Worm (Caenorhabditis elegans) whole organism, L4 larva: ENCODE measurements around the gene ZK154.6.

ENCODE experiments used
- D1046.2 ChIP-seq: fragments of 200-800 bp; sonication (Bioruptor generic); IDR thresholded peaks from 2 replicates; pipeline ENCODE4 v1.3.6; 2022; ENCODE audit warnings: missing genetic modification characterization, missing compliant biosample characterization
- F37D6.2 ChIP-seq: sonication (generic microtip); optimal IDR thresholded peaks from 2 replicates; lab custom pipeline; 2016; ENCODE audit warnings: mild to moderate bottlenecking, missing genetic modification characterization, missing compliant biosample characterization
- F49E8.2 ChIP-seq: sonication (generic microtip); optimal IDR thresholded peaks from 2 replicates; lab custom pipeline; 2016; ENCODE audit warnings: missing compliant biosample characterization, mild to moderate bottlenecking, missing genetic modification characterization, borderline replicate concordance
- T26A8.4 ChIP-seq: fragments of 200-800 bp; sonication (Bioruptor generic); IDR thresholded peaks from 2 replicates; pipeline ENCODE4 v1.3.6; 2022; ENCODE audit warnings: missing genetic modification characterization, missing compliant biosample characterization
- ZK546.5 ChIP-seq, 2 experiments: sonication (generic microtip); optimal IDR thresholded peaks; 2 replicates each; lab custom pipeline; 2017; ENCODE audit warnings: missing biosample characterization in 2 of 2, missing genetic modification characterization in 2 of 2
- aha-1 ChIP-seq: fragments of 150-350 bp; peaks from one replicate; lab custom pipeline; 2014; ENCODE audit warnings: missing biosample characterization, missing genetic modification characterization
- ama-1 ChIP-seq: fragments of 150-350 bp; optimal IDR thresholded peaks from 2 replicates; lab custom pipeline; 2014; ENCODE audit warnings: inconsistent platforms, mixed read lengths
- attf-4 ChIP-seq: sonication (generic microtip); optimal IDR thresholded peaks from 3 replicates; lab custom pipeline; 2017; ENCODE audit warnings: missing biosample characterization, missing genetic modification characterization
- ceh-28 ChIP-seq: fragments of 150-350 bp; optimal IDR thresholded peaks from 2 replicates; lab custom pipeline; 2014; ENCODE audit warnings: missing biosample characterization, missing genetic modification reagents, missing genetic modification characterization
- ceh-32 ChIP-seq: sonication (generic microtip); optimal IDR thresholded peaks from 2 replicates; lab custom pipeline; 2016; ENCODE audit warnings: mild to moderate bottlenecking, missing genetic modification characterization, missing compliant biosample characterization; ENCODE audit not compliant: poor library complexity
- ceh-62 ChIP-seq: sonication (generic microtip); optimal IDR thresholded peaks from 2 replicates; lab custom pipeline; 2017; ENCODE audit warnings: missing biosample characterization, missing genetic modification characterization
- ctbp-1 ChIP-seq: fragments of 200-800 bp; sonication (Bioruptor generic); IDR thresholded peaks from 2 replicates; pipeline ENCODE4 v1.3.6; 2022; ENCODE audit warnings: missing genetic modification reagents, missing genetic modification characterization, missing compliant biosample characterization
- daf-16 ChIP-seq, 3 experiments: sonication (generic microtip); optimal IDR thresholded peaks; 2 replicates each; lab custom pipeline; 2016 to 2017; ENCODE audit warnings: missing genetic modification characterization in 3 of 3, missing genetic modification reagents in 3 of 3, mild to moderate bottlenecking in 2 of 3, missing compliant biosample characterization in 2 of 3, missing biosample characterization in 1 of 3, moderate library complexity in 1 of 3
- daf-19 ChIP-seq: fragments of 200-800 bp; sonication (Bioruptor generic); conservative IDR thresholded peaks from 2 replicates; pipeline ENCODE4 v1.3.6; 2022; ENCODE audit warnings: missing genetic modification characterization, missing compliant biosample characterization
- daf-8 ChIP-seq: fragments of 200-800 bp; sonication (Bioruptor generic); IDR thresholded peaks from 2 replicates; pipeline ENCODE4 v1.3.6; 2022; ENCODE audit warnings: missing genetic modification characterization, missing compliant biosample characterization
- dpl-1 ChIP-seq: fragments of 150-350 bp; optimal IDR thresholded peaks from 2 replicates; lab custom pipeline; 2014; ENCODE audit warnings: missing biosample characterization, missing genetic modification reagents, missing genetic modification characterization
- dve-1 ChIP-seq: sonication (generic microtip); optimal IDR thresholded peaks from 2 replicates; lab custom pipeline; 2017; ENCODE audit warnings: antibody characterized with exemption, mild to moderate bottlenecking, missing genetic modification characterization, missing compliant biosample characterization; ENCODE audit not compliant: insufficient read depth
- fos-1 ChIP-seq: fragments of 150-350 bp; optimal IDR thresholded peaks from 2 replicates; lab custom pipeline; 2014; ENCODE audit warnings: missing biosample characterization, missing genetic modification characterization
- hif-1 ChIP-seq, 2 experiments: sonication (generic microtip); optimal IDR thresholded peaks; 2 replicates each; lab custom pipeline; 2016 to 2017; ENCODE audit warnings: missing compliant biosample characterization in 2 of 2, missing genetic modification characterization in 2 of 2, missing genetic modification reagents in 2 of 2, missing genotype in 2 of 2, mild to moderate bottlenecking in 1 of 2
- hlh-11 ChIP-seq: fragments of 200-800 bp; sonication (Bioruptor generic); optimal IDR thresholded peaks from 2 replicates; lab custom pipeline; 2018; ENCODE audit warnings: mild to moderate bottlenecking, missing genetic modification characterization, missing compliant biosample characterization
- hmg-1.1 ChIP-seq: fragments of 200-800 bp; sonication (Bioruptor generic); IDR thresholded peaks from 2 replicates; pipeline ENCODE4 v1.3.6; 2022; ENCODE audit warnings: missing genetic modification reagents, missing genetic modification characterization, missing compliant biosample characterization
- lsy-2 ChIP-seq, 2 experiments: fragments of 150-350 bp in 1 of 2; sonication (generic microtip) in 1 of 2; optimal IDR thresholded peaks; 2 replicates each; lab custom pipeline; 2014 to 2017; ENCODE audit warnings: missing biosample characterization in 2 of 2, missing genetic modification characterization in 2 of 2
- madf-5 ChIP-seq, 2 experiments: fragments of 200-800 bp; sonication (Bioruptor generic); IDR thresholded peaks; 2 replicates each; pipeline ENCODE4 v1.3.6; 2022; ENCODE audit warnings: missing compliant biosample characterization in 2 of 2, missing genetic modification characterization in 2 of 2
- madf-9 ChIP-seq: fragments of 200-800 bp; sonication (Bioruptor generic); conservative IDR thresholded peaks from 2 replicates; pipeline ENCODE4 v1.3.6; 2022; ENCODE audit warnings: missing genetic modification reagents, missing genetic modification characterization, missing compliant biosample characterization
- mdl-1 ChIP-seq, 2 experiments: fragments of 150-350 bp in 1 of 2; sonication (generic microtip) in 1 of 2; optimal IDR thresholded peaks; 2 replicates each; lab custom pipeline; 2014 to 2017; ENCODE audit warnings: missing biosample characterization in 2 of 2, missing genetic modification characterization in 2 of 2
- mep-1 ChIP-seq: fragments of 150-350 bp; sonication (generic microtip); optimal IDR thresholded peaks from 3 replicates; lab custom pipeline; 2014; ENCODE audit warnings: missing biosample characterization, missing genetic modification characterization
- mes-2 ChIP-seq: sonication (generic microtip); optimal IDR thresholded peaks from 2 replicates; lab custom pipeline; 2016; ENCODE audit warnings: missing genotype, mild to moderate bottlenecking, missing genetic modification characterization, missing compliant biosample characterization; ENCODE audit not compliant: poor library complexity, severe bottlenecking
- mxl-3 ChIP-seq: fragments of 200-800 bp; sonication (Bioruptor generic); optimal IDR thresholded peaks from 2 replicates; lab custom pipeline; 2018; ENCODE audit warnings: mild to moderate bottlenecking, missing genetic modification characterization, missing compliant biosample characterization
- nhr-11 ChIP-seq: fragments of 150-350 bp; optimal IDR thresholded peaks from 2 replicates; lab custom pipeline; 2014; ENCODE audit warnings: missing biosample characterization, missing genetic modification characterization
- nhr-111 ChIP-seq: fragments of 200-800 bp; sonication (Bioruptor generic); optimal IDR thresholded peaks from 2 replicates; lab custom pipeline; 2018; ENCODE audit warnings: mild to moderate bottlenecking, missing genetic modification characterization, missing compliant biosample characterization
- nhr-28 ChIP-seq: fragments of 150-350 bp; optimal IDR thresholded peaks from 2 replicates; lab custom pipeline; 2014; ENCODE audit warnings: missing biosample characterization, missing genetic modification characterization
- nhr-48 ChIP-seq: sonication (generic microtip); optimal IDR thresholded peaks from 2 replicates; lab custom pipeline; 2016; ENCODE audit warnings: mild to moderate bottlenecking, missing genetic modification characterization, missing compliant biosample characterization
- nhr-6 ChIP-seq: fragments of 150-350 bp; optimal IDR thresholded peaks from 2 replicates; lab custom pipeline; 2014; ENCODE audit warnings: missing biosample characterization, missing genetic modification characterization
- pha-4 ChIP-seq, 2 experiments: fragments of 150-350 bp in 1 of 2; fragments of 200-800 bp in 1 of 2; sonication (Bioruptor generic) in 1 of 2; IDR thresholded peaks in 1 of 2; optimal IDR thresholded peaks in 1 of 2; 2 replicates each; pipeline versions ENCODE4 v1.3.6 to Lab custom; 2014 to 2022; ENCODE audit warnings: missing genetic modification characterization in 2 of 2, missing genetic modification reagents in 2 of 2, missing biosample characterization in 1 of 2, missing compliant biosample characterization in 1 of 2
- php-3 ChIP-seq: fragments of 200-800 bp; sonication (Bioruptor generic); IDR thresholded peaks from 2 replicates; pipeline ENCODE4 v1.3.6; 2022; ENCODE audit warnings: missing genetic modification reagents, missing genetic modification characterization, missing compliant biosample characterization
- pqm-1 ChIP-seq: sonication (generic microtip); optimal IDR thresholded peaks from 2 replicates; lab custom pipeline; 2017; ENCODE audit warnings: missing biosample characterization, missing genetic modification characterization
- rbr-2 ChIP-seq: sonication (generic microtip); optimal IDR thresholded peaks from 2 replicates; lab custom pipeline; 2016; ENCODE audit warnings: missing genotype, missing genetic modification characterization, missing compliant biosample characterization
- set-16 ChIP-seq: fragments of 200-800 bp; sonication (Bioruptor generic); IDR thresholded peaks from 2 replicates; pipeline ENCODE4 v1.3.6; 2022; ENCODE audit warnings: missing genetic modification reagents, missing genetic modification characterization, missing compliant biosample characterization
- skn-1 ChIP-seq: fragments of 150-350 bp; optimal IDR thresholded peaks from 2 replicates; lab custom pipeline; 2014; ENCODE audit warnings: missing biosample characterization, missing genetic modification characterization
- unc-130 ChIP-seq: sonication (generic microtip); optimal IDR thresholded peaks from 2 replicates; lab custom pipeline; 2016; ENCODE audit warnings: missing genetic modification reagents, missing genetic modification characterization, missing compliant biosample characterization
- unc-62 ChIP-seq, 3 experiments: fragments of 150-350 bp in 1 of 3; sonication (generic microtip); optimal IDR thresholded peaks in 2 of 3; peaks in 1 of 3; 1 replicate in 1 of 3; 2 replicates in 2 of 3; lab custom pipeline; 2014 to 2017; ENCODE audit warnings: missing biosample characterization in 3 of 3, missing genetic modification characterization in 3 of 3, missing genetic modification reagents in 3 of 3, missing genotype in 1 of 3
- zfp-2 ChIP-seq: sonication (generic microtip); optimal IDR thresholded peaks from 2 replicates; lab custom pipeline; 2016; ENCODE audit warnings: mild to moderate bottlenecking, missing genetic modification characterization, missing compliant biosample characterization
- zip-11 ChIP-seq: fragments of 200-800 bp; sonication (Bioruptor generic); IDR thresholded peaks from 2 replicates; pipeline ENCODE4 v1.3.6; 2022; ENCODE audit warnings: missing genetic modification characterization, missing compliant biosample characterization

Gene ZK154.6

DNA sequence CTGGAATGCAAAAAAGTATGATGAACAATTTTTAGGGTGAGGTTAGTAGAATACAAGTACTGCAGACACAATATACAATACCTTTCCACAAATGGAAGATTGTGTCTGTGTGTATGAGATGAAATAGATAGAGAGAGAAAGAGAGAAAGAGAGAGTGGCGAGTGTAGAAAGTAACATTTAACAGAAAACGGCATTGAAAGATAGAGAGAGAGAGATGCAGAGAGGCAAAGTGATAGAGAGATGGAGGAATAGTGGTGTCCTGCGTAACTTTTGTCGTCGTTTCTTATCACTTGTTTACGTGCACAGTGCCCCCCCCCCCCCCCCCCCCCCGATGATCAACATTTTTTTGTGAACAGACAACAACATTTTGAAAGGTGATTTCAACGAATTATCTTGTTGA is 21.4 kb upstream of the ZK154.6 start (continued):
- TF ChIP-seq fos-1 (tag; lab: Kevin White, UChicago), result no peak
- TF ChIP-seq D1046.2 (GFP tag; lab: Robert Waterston, UW), result no peak
- no peak for TF ChIP-seq ceh-32 (tag; lab: Kevin White, UChicago)
- no peak for TF ChIP-seq ama-1 (lab: Kevin White, UChicago)

DNA sequence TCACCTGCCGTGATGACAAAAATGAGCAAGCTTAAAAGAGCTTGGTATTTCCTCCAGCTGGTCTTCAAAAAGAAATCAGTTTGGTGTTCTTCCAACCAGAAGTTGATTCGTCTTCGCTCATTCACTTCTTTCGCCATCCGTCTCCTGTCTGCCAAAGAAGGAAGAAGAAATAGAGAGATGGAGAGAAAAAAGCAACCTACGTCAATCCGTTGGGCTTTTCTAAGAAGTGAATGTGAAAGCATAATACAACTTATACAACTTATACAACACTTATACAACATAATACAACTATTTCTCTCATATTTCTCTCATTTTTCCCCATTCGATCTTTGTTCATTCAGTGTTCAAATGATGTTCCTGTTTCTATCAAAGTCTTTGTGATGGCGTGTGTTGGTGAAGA is 17.6 kb upstream of the ZK154.6 start:
- TF ChIP-seq mep-1 (tag; lab: Kevin White, UChicago) (peak; percentile 36), mes-2 (tag; lab: Kevin White, UChicago) (no peak), nhr-11 (tag; lab: Kevin White, UChicago) (peak; percentile 26)

ce11 chrX:7809352-7810196 is 16.2 kb upstream of the ZK154.6 start:
- TF ChIP-seq mxl-3 (GFP tag; lab: Kevin White, UChicago) (peak; percentile 72), php-3 (GFP tag; lab: Robert Waterston, UW) (no peak), ZK546.5 (tag; optimal IDR thresholded peaks at IDR 0.05; lab: Kevin White, UChicago) (no peak), hmg-1.1 (GFP tag; lab: Robert Waterston, UW) (peak; percentile 74), mes-2 (tag; lab: Kevin White, UChicago) (peak; percentile 70), rbr-2 (tag; lab: Kevin White, UChicago) (peak; percentile 49), daf-19 (no peak), hif-1 (tag; optimal IDR thresholded peaks at IDR 0.05; lab: Kevin White, UChicago) (peak in 1 of 2 experiments; percentile 49), attf-4 (tag; lab: Kevin White, UChicago) (no peak), zfp-2 (tag; lab: Kevin White, UChicago) (no peak), unc-62 (GFP tag; optimal IDR thresholded peaks at IDR 0.05 in 1 of 2; lab: Kevin White, UChicago) (peak in 1 of 2 experiments; percentile 98), unc-62 (tag; optimal IDR thresholded peaks at IDR 0.05; lab: Kevin White, UChicago) (no peak), madf-9 (GFP tag; lab: Robert Waterston, UW) (no peak), lsy-2 (tag; optimal IDR thresholded peaks at IDR 0.05; lab: Kevin White, UChicago) (peak; percentile 40 to 62), ctbp-1 (GFP tag; lab: Robert Waterston, UW) (0 out of 2 replicates have a peak, but pooled peaks have one; percentile 28), F37D6.2 (no peak), nhr-11 (tag; lab: Kevin White, UChicago) (no peak), daf-8 (GFP tag; lab: Robert Waterston, UW) (no peak), skn-1 (tag; lab: Kevin White, UChicago) (no peak), mep-1 (tag; lab: Kevin White, UChicago) (peak; percentile 84), hlh-11 (peak; percentile 64), set-16 (GFP tag; lab: Robert Waterston, UW) (no peak), dpl-1 (GFP tag; lab: Kevin White, UChicago) (peak; percentile 24), zip-11 (GFP tag; lab: Robert Waterston, UW) (no peak), pha-4 (GFP tag; IDR thresholded peaks at IDR 0.05; lab: Robert Waterston, UW) (no peak), pha-4 (tag; optimal IDR thresholded peaks at IDR 0.05; lab: Kevin White, UChicago) (peak; percentile 53), aha-1 (tag; lab: Kevin White, UChicago) (peak; percentile 95), madf-5 (GFP tag; IDR thresholded peaks at IDR 0.05; lab: Robert Waterston, UW) (no peak), ceh-62 (tag; lab: Kevin White, UChicago) (no peak), nhr-28 (tag; lab: Kevin White, UChicago) (peak; percentile 35), daf-16 (GFP tag; optimal IDR thresholded peaks at IDR 0.05; lab: Kevin White, UChicago) (peak in 1 of 2 experiments; percentile 94), daf-16 (tag; optimal IDR thresholded peaks at IDR 0.05; lab: Kevin White, UChicago) (peak; percentile 95), T26A8.4 (GFP tag; lab: Robert Waterston, UW) (no peak), nhr-111 (GFP tag; lab: Kevin White, UChicago) (no peak), nhr-48 (tag; lab: Kevin White, UChicago) (peak; percentile 17), mdl-1 (tag; optimal IDR thresholded peaks at IDR 0.05; lab: Kevin White, UChicago) (peak in 1 of 2 experiments; percentile 76), dve-1 (tag; lab: Kevin White, UChicago) (peak; percentile 42), nhr-6 (tag; lab: Kevin White, UChicago) (peak; percentile 68), pqm-1 (tag; lab: Kevin White, UChicago) (no peak), unc-130 (GFP tag; lab: Kevin White, UChicago) (no peak), ceh-28 (tag; lab: Kevin White, UChicago) (peak; percentile 78), F49E8.2 (no peak)
